Fruit fly (Drosophila melanogaster) whole organism, embryonic: ENCODE data around the gene bab1.

ENCODE experiments used
- B-H2 ChIP-seq: fragments of 200-800 bp; sonication (Bioruptor generic); optimal IDR thresholded peaks from 2 replicates; lab custom pipeline; 2018; ENCODE audit warnings: missing biosample characterization, mild to moderate bottlenecking, missing genetic modification characterization
- CG10209 ChIP-seq: fragments of 200-800 bp; sonication (Bioruptor generic); optimal IDR thresholded peaks from 3 replicates; lab custom pipeline; 2017; ENCODE audit warnings: missing biosample characterization, mild to moderate bottlenecking, missing genetic modification characterization, missing genetic modification reagents
- CG10565 ChIP-seq: fragments of 200-800 bp; sonication (Bioruptor generic); optimal IDR thresholded peaks from 3 replicates; lab custom pipeline; 2016; ENCODE audit warnings: missing biosample characterization, mild to moderate bottlenecking, missing genetic modification characterization
- CG11398 ChIP-seq: fragments of 200-800 bp; sonication (Bioruptor generic); optimal IDR thresholded peaks from 2 replicates; lab custom pipeline; 2016; ENCODE audit warnings: missing biosample characterization, missing genetic modification characterization
- CG12219 ChIP-seq: fragments of 200-800 bp; sonication (Bioruptor generic); optimal IDR thresholded peaks from 3 replicates; lab custom pipeline; 2018; ENCODE audit warnings: missing biosample characterization, mild to moderate bottlenecking, missing genetic modification characterization
- CG13296 ChIP-seq: fragments of 200-800 bp; sonication (Bioruptor generic); optimal IDR thresholded peaks from 3 replicates; lab custom pipeline; 2018; ENCODE audit warnings: missing biosample characterization, mild to moderate bottlenecking, missing genetic modification characterization
- CG13894 ChIP-seq: fragments of 200-800 bp; sonication (Bioruptor generic); optimal IDR thresholded peaks from 3 replicates; lab custom pipeline; 2018; ENCODE audit warnings: missing biosample characterization, mild to moderate bottlenecking, missing genetic modification characterization, moderate library complexity
- CG14667 ChIP-seq: fragments of 200-800 bp; sonication (Bioruptor generic); IDR thresholded peaks from 2 replicates; pipeline ENCODE4 v1.3.6; 2022; ENCODE audit warnings: missing biosample characterization, missing genetic modification characterization
- CG1603 ChIP-seq: fragments of 200-800 bp; sonication (Bioruptor generic); optimal IDR thresholded peaks from 2 replicates; lab custom pipeline; 2019; ENCODE audit warnings: missing biosample characterization, mild to moderate bottlenecking, missing genetic modification characterization, moderate library complexity
- CG17829 ChIP-seq: fragments of 200-800 bp; optimal IDR thresholded peaks from 2 replicates; lab custom pipeline; 2019; ENCODE audit warnings: missing biosample characterization, mild to moderate bottlenecking, missing genetic modification characterization, moderate library complexity
- CG2129 ChIP-seq: fragments of 200-800 bp; sonication (Bioruptor generic); IDR thresholded peaks from 2 replicates; pipeline ENCODE4 v1.3.6; 2022; ENCODE audit warnings: missing biosample characterization, missing genetic modification characterization; ENCODE audit not compliant: partially characterized antibody
- CG2202 ChIP-seq: fragments of 200-800 bp; sonication (Bioruptor generic); optimal IDR thresholded peaks from 2 replicates; lab custom pipeline; 2018; ENCODE audit warnings: missing biosample characterization, mild to moderate bottlenecking, missing genetic modification characterization
- CG2712 ChIP-seq: fragments of 200-800 bp; optimal IDR thresholded peaks from 3 replicates; lab custom pipeline; 2019; ENCODE audit warnings: missing biosample characterization, mild to moderate bottlenecking, missing genetic modification characterization, moderate library complexity
- CG30403 ChIP-seq: fragments of 200-800 bp; sonication (Bioruptor generic); optimal IDR thresholded peaks from 3 replicates; lab custom pipeline; 2016; ENCODE audit warnings: missing biosample characterization, missing genetic modification characterization
- CG34224 ChIP-seq: fragments of 200-800 bp; sonication (Bioruptor generic); IDR thresholded peaks from 3 replicates; pipeline ENCODE4 v1.3.6; 2022; ENCODE audit warnings: missing biosample characterization, missing genetic modification characterization; ENCODE audit not compliant: partially characterized antibody
- CG4404 ChIP-seq: fragments of 200-800 bp; sonication (Bioruptor generic); IDR thresholded peaks from 2 replicates; pipeline ENCODE4 v1.3.6; 2022; ENCODE audit warnings: missing biosample characterization, missing genetic modification characterization
- CG6683 ChIP-seq: fragments of 200-800 bp; sonication (Bioruptor generic); optimal IDR thresholded peaks from 2 replicates; lab custom pipeline; 2017; ENCODE audit warnings: missing biosample characterization, mild to moderate bottlenecking, missing genetic modification characterization, missing genetic modification reagents
- CG8281 ChIP-seq: fragments of 200-800 bp; sonication (Bioruptor generic); optimal IDR thresholded peaks from 2 replicates; lab custom pipeline; 2018; ENCODE audit warnings: missing biosample characterization, mild to moderate bottlenecking, missing genetic modification characterization, moderate library complexity
- CG9437 ChIP-seq: fragments of 200-800 bp; sonication (Bioruptor generic); optimal IDR thresholded peaks from 2 replicates; lab custom pipeline; 2018; ENCODE audit warnings: missing biosample characterization, mild to moderate bottlenecking, missing genetic modification characterization
- E2f2 ChIP-seq: fragments of 200-800 bp; sonication (Bioruptor generic); IDR thresholded peaks from 2 replicates; pipeline ENCODE4 v1.3.6; 2022; ENCODE audit warnings: missing biosample characterization, missing genetic modification characterization
- Eip74EF ChIP-seq, 2 experiments: fragments of 200-800 bp in 1 of 2; fragments of >200 bp in 1 of 2; sonication (Bioruptor generic) in 1 of 2; optimal IDR thresholded peaks; 2 replicates each; lab custom pipeline; 2017 to 2019; ENCODE audit warnings: missing biosample characterization in 2 of 2, missing genetic modification characterization in 2 of 2, mild to moderate bottlenecking in 1 of 2, moderate library complexity in 1 of 2
- Ets65A ChIP-seq: fragments of 200-800 bp; sonication (Bioruptor generic); peaks from one replicate; lab custom pipeline; 2016; ENCODE audit warnings: missing biosample characterization, missing genetic modification characterization
- Fer1 ChIP-seq: fragments of 200-800 bp; sonication (Bioruptor generic); optimal IDR thresholded peaks from 2 replicates; lab custom pipeline; 2017; ENCODE audit warnings: missing biosample characterization, mild to moderate bottlenecking, missing genetic modification characterization
- Fer3 ChIP-seq: fragments of 200-800 bp; sonication (Bioruptor generic); optimal IDR thresholded peaks from 2 replicates; lab custom pipeline; 2018; ENCODE audit warnings: missing biosample characterization, mild to moderate bottlenecking, missing genetic modification characterization, moderate library complexity
- H15 ChIP-seq: fragments of 200-800 bp; sonication (Bioruptor generic); IDR thresholded peaks from 3 replicates; pipeline ENCODE4 v1.3.6; 2022; ENCODE audit warnings: missing biosample characterization, missing genetic modification characterization
- HLH4C ChIP-seq: fragments of 200-800 bp; sonication (Bioruptor generic); IDR thresholded peaks from 3 replicates; pipeline ENCODE4 v1.3.6; 2022; ENCODE audit warnings: missing biosample characterization, missing genetic modification characterization; ENCODE audit not compliant: partially characterized antibody
- Med ChIP-seq: fragments of 200-800 bp; sonication (Bioruptor generic); peaks from one replicate; lab custom pipeline; 2016; ENCODE audit warnings: missing biosample characterization, missing genetic modification characterization, mild to moderate bottlenecking, inconsistent platforms, moderate library complexity
- Neu2 ChIP-seq: fragments of 200-800 bp; sonication (Bioruptor generic); optimal IDR thresholded peaks from 3 replicates; lab custom pipeline; 2016; ENCODE audit warnings: missing biosample characterization, missing genetic modification characterization, borderline replicate concordance
- Ptx1 ChIP-seq: fragments of 200-800 bp; sonication (Bioruptor generic); IDR thresholded peaks from 2 replicates; pipeline ENCODE4 v1.3.6; 2022; ENCODE audit warnings: missing biosample characterization, missing genetic modification characterization
- Trl ChIP-seq, 3 experiments: fragments of >200 bp in 2 of 3; fragments of 200-800 bp in 1 of 3; sonication (Bioruptor generic) in 1 of 3; optimal IDR thresholded peaks; 2 replicates in 1 of 3; 3 replicates in 2 of 3; lab custom pipeline; 2016 to 2017; ENCODE audit warnings: missing biosample characterization in 1 of 3, missing genetic modification characterization in 1 of 3
- Xbp1 ChIP-seq: fragments of 200-800 bp; sonication (Bioruptor generic); optimal IDR thresholded peaks from 3 replicates; lab custom pipeline; 2016; ENCODE audit warnings: missing biosample characterization, mild to moderate bottlenecking, missing genetic modification characterization
- Xrp1 ChIP-seq: fragments of 200-800 bp; sonication (Bioruptor generic); IDR thresholded peaks from 2 replicates; pipeline ENCODE4 v1.3.6; 2022; ENCODE audit warnings: missing biosample characterization, missing genetic modification characterization
- bowl ChIP-seq: fragments of 200-800 bp; sonication (Bioruptor generic); IDR thresholded peaks from 2 replicates; pipeline ENCODE4 v1.3.6; 2022; ENCODE audit warnings: missing biosample characterization, missing genetic modification characterization
- cg ChIP-seq: fragments of 200-800 bp; sonication (Bioruptor generic); optimal IDR thresholded peaks from 3 replicates; lab custom pipeline; 2019; ENCODE audit warnings: missing biosample characterization, mild to moderate bottlenecking, missing genetic modification characterization, moderate library complexity
- crc ChIP-seq: fragments of 200-800 bp; sonication (Bioruptor generic); optimal IDR thresholded peaks from 2 replicates; lab custom pipeline; 2016; ENCODE audit warnings: missing biosample characterization, missing genetic modification characterization
- danr ChIP-seq: fragments of 200-800 bp; sonication (Bioruptor generic); IDR thresholded peaks from 2 replicates; pipeline ENCODE4 v1.3.6; 2022; ENCODE audit warnings: missing biosample characterization, missing genetic modification characterization
- fru ChIP-seq: fragments of >200 bp; optimal IDR thresholded peaks from 2 replicates; lab custom pipeline; 2017
- gem ChIP-seq: fragments of 200-800 bp; sonication (Bioruptor generic); optimal IDR thresholded peaks from 2 replicates; lab custom pipeline; 2019; ENCODE audit warnings: missing biosample characterization, mild to moderate bottlenecking, missing genetic modification characterization, moderate library complexity
- kay ChIP-seq: fragments of 200-800 bp; sonication (Bioruptor generic); optimal IDR thresholded peaks from 2 replicates; lab custom pipeline; 2016; ENCODE audit warnings: missing biosample characterization, missing genetic modification characterization
- ken ChIP-seq: fragments of 200-800 bp; sonication (Bioruptor generic); IDR thresholded peaks from 3 replicates; pipeline ENCODE4 v1.3.6; 2022; ENCODE audit warnings: missing biosample characterization, missing genetic modification characterization
- lilli ChIP-seq: fragments of 200-800 bp; sonication (Bioruptor generic); optimal IDR thresholded peaks from 3 replicates; lab custom pipeline; 2016; ENCODE audit warnings: missing biosample characterization, missing genetic modification characterization
- nmo ChIP-seq: fragments of 200-800 bp; sonication (Bioruptor generic); optimal IDR thresholded peaks from 2 replicates; lab custom pipeline; 2018; ENCODE audit warnings: missing biosample characterization, mild to moderate bottlenecking, missing genetic modification characterization, moderate library complexity
- pzg ChIP-seq: fragments of 200-800 bp; sonication (Bioruptor generic); optimal IDR thresholded peaks from 3 replicates; lab custom pipeline; 2018; ENCODE audit warnings: missing biosample characterization, mild to moderate bottlenecking, missing genetic modification characterization, moderate library complexity
- sens ChIP-seq: fragments of 200-800 bp; sonication (Bioruptor generic); peaks from one replicate; lab custom pipeline; 2016; ENCODE audit warnings: missing biosample characterization, missing genetic modification characterization
- seq ChIP-seq: fragments of 200-800 bp; sonication (Bioruptor generic); IDR thresholded peaks from 2 replicates; pipeline ENCODE4 v1.3.6; 2022; ENCODE audit warnings: missing biosample characterization, missing genetic modification characterization
- sim ChIP-seq: fragments of 200-800 bp; sonication (Bioruptor generic); IDR thresholded peaks from 2 replicates; pipeline ENCODE4 v1.3.6; 2022; ENCODE audit warnings: missing biosample characterization, missing genetic modification characterization
- sisA ChIP-seq: fragments of 200-800 bp; sonication (Bioruptor generic); IDR thresholded peaks from 2 replicates; pipeline ENCODE4 v1.3.6; 2022; ENCODE audit warnings: missing biosample characterization, missing genetic modification characterization
- sob ChIP-seq: fragments of 200-800 bp; sonication (Bioruptor generic); IDR thresholded peaks from 2 replicates; pipeline ENCODE4 v1.3.6; 2022; ENCODE audit warnings: missing biosample characterization, missing genetic modification characterization
- zf30C ChIP-seq: fragments of 200-800 bp; sonication (Bioruptor generic); optimal IDR thresholded peaks from 3 replicates; lab custom pipeline; 2018; ENCODE audit warnings: missing biosample characterization, mild to moderate bottlenecking, missing genetic modification characterization

Gene bab1

DNA sequence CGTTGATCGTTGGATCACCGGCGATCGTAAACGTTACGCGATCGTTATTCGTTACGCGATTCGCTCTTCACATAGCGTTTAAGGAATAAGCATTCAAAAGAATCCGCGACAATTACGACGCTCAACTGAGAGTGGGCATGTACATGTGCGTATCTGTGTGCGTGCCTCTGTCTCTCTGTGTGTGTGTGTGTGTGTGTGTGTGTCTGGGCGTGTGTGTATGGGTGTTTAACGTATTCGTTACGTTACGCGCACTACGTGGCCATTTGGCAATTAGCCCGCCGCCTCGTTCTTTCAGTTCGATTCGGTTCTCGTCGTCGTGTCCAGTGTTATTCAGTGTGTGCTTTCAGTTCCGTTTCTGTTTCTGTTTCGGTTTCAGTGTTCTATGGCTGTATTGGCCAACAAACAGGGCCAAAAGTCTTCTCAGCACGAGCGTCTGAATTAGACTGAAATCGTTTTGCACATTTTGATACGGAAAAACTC, at the start of gene bab1:
TSS of gene bab1 (minus strand) at position 430 of the 480 bp plus-strand sequence.
- TF ChIP-seq Neu2 (GFP tag; lab: Kevin White, UChicago) (no peak), cg (peak; percentile 63), Trl (optimal IDR thresholded peaks at IDR 0.05; lab: Kevin White, UChicago) (peak; percentile 9 to 40), Trl (GFP tag; optimal IDR thresholded peaks at IDR 0.05; lab: Kevin White, UChicago) (no peak), Med (GFP tag; lab: Kevin White, UChicago) (peak; percentile 39), CG9437 (GFP tag; lab: Kevin White, UChicago) (peak; percentile 91)
- TF ChIP-seq, all 482 proteins: peak for 4

DNA sequence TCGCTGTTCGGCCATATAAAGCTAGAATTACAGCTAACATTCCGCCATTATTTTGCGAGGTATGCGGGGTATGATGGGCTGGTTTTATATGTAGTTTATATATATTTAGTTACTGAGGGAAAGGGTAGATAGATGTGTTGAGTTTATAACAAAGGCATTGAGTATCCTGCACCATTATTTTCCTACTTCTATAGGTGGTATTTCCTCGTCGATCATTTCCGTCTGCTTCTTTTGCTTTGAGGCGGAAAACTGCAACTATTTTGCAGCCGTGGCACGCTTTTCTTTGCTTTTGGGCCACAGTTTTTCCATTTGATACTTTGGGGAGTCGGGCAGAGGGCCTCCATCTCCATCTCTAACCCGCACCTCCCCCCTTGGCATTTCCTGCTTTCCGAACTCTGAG, 48.3 kb upstream of the bab1 start:
- TF ChIP-seq CG4404 (GFP tag; lab: Robert Waterston, UW) (0 out of 2 replicates have a peak, but pooled peaks have one; percentile 15), Ets65A (GFP tag; lab: Kevin White, UChicago) (peak; percentile 29), nmo (GFP tag; lab: Kevin White, UChicago) (no peak), crc (GFP tag; lab: Kevin White, UChicago) (no peak), bowl (GFP tag; lab: Robert Waterston, UW) (no peak), CG1603 (peak; percentile 45), seq (GFP tag; lab: Robert Waterston, UW) (no peak), CG13296 (GFP tag; lab: Kevin White, UChicago) (no peak), Fer1 (GFP tag; lab: Kevin White, UChicago) (no peak), lilli (GFP tag; lab: Kevin White, UChicago) (peak; percentile 2), CG2129 (GFP tag; lab: Robert Waterston, UW) (no peak), CG34224 (no peak), Xbp1 (GFP tag; lab: Kevin White, UChicago) (peak; percentile 17), CG11398 (GFP tag; lab: Kevin White, UChicago) (no peak), CG8281 (tag; lab: Kevin White, UChicago) (no peak), zf30C (GFP tag; lab: Kevin White, UChicago) (no peak), sim (GFP tag; lab: Robert Waterston, UW) (no peak), CG2712 (tag; lab: Kevin White, UChicago) (peak; percentile 8), HLH4C (no peak), fru (no peak), sob (GFP tag; lab: Robert Waterston, UW) (no peak), Fer3 (tag; lab: Kevin White, UChicago) (no peak), CG10565 (GFP tag; lab: Kevin White, UChicago) (no peak), Xrp1 (GFP tag; lab: Robert Waterston, UW) (peak; percentile 24; the same call in 1 of the 2 replicates), sens (GFP tag; lab: Kevin White, UChicago) (peak; percentile 10), CG17829 (tag; lab: Kevin White, UChicago) (no peak), ken (GFP tag; lab: Robert Waterston, UW) (0 out of 3 replicates have a peak, but pooled peaks have one; percentile 52), danr (GFP tag; lab: Robert Waterston, UW) (no peak), CG13894 (no peak), CG6683 (GFP tag; lab: Kevin White, UChicago) (no peak), sisA (GFP tag; lab: Robert Waterston, UW) (no peak), E2f2 (GFP tag; lab: Robert Waterston, UW) (no peak), CG2202 (no peak), CG10209 (GFP tag; lab: Kevin White, UChicago) (no peak), H15 (GFP tag; lab: Robert Waterston, UW) (0 out of 3 replicates have a peak, but pooled peaks have one; percentile 20), B-H2 (GFP tag; lab: Kevin White, UChicago) (no peak), pzg (GFP tag; lab: Kevin White, UChicago) (no peak), gem (tag; lab: Kevin White, UChicago) (peak; percentile 22), CG30403 (peak; percentile 2), CG12219 (GFP tag; lab: Kevin White, UChicago) (no peak), Eip74EF (GFP tag; optimal IDR thresholded peaks at IDR 0.05; lab: Kevin White, UChicago) (no peak), Ptx1 (no peak), CG14667 (GFP tag; lab: Robert Waterston, UW) (0 out of 2 replicates have a peak, but pooled peaks have one; percentile 14), kay (GFP tag; lab: Kevin White, UChicago) (no peak)
